Fruit fly (Drosophila melanogaster): ENCODE results near the gene CG13280.

Gene CG13280

dm6 chr2L:16788885-16789284 is 32.0 kb downstream of the CG13280 start:
- TF ChIP-seq CG14014 (GFP tag; IDR thresholded peaks at IDR 0.05) (0 out of 2 replicates have a peak, but pooled peaks have one; percentile 7), Hr78 (GFP tag; optimal IDR thresholded peaks at IDR 0.05) (peak in 1 of 2 experiments; percentile 67), Rfx (GFP tag; IDR thresholded peaks at IDR 0.05) (0 out of 2 replicates have a peak, but pooled peaks have one; percentile 7), CG12769 (tag; optimal IDR thresholded peaks at IDR 0.05) (peak; percentile 82), CG10959 (GFP tag; IDR thresholded peaks at IDR 0.05) (0 out of 2 replicates have a peak, but pooled peaks have one; percentile 18), CG15011 (GFP tag; optimal IDR thresholded peaks at IDR 0.05) (no peak), gsb-n (tag; optimal IDR thresholded peaks at IDR 0.05) (no peak), CG2202 (tag; optimal IDR thresholded peaks at IDR 0.05) (no peak)

- no peak for TF ChIP-seq CG32772 (GFP tag; IDR thresholded peaks at IDR 0.05)
- TF ChIP-seq ci (GFP tag; IDR thresholded peaks at IDR 0.05), result 0 out of 3 replicates have a peak, but pooled peaks have one; percentile 19
- TF ChIP-seq stwl (tag; optimal IDR thresholded peaks at IDR 0.05), result peak; percentile 85
- peak; percentile 10 for TF ChIP-seq Med (GFP tag)
- no peak for TF ChIP-seq row (GFP tag; IDR thresholded peaks at IDR 0.05)
- no peak for TF ChIP-seq ems (GFP tag; optimal IDR thresholded peaks at IDR 0.05)
- TF ChIP-seq slbo (GFP tag; IDR thresholded peaks at IDR 0.05), result 0 out of 2 replicates have a peak, but pooled peaks have one; percentile 9
- no peak for TF ChIP-seq lbe (GFP tag; optimal IDR thresholded peaks at IDR 0.05)
- TF ChIP-seq CG11695 (GFP tag; IDR thresholded peaks at IDR 0.05), result 0 out of 3 replicates have a peak, but pooled peaks have one; percentile 15
- TF ChIP-seq CG12155 (GFP tag; optimal IDR thresholded peaks at IDR 0.05), result peak; percentile 90
- no peak for TF ChIP-seq zf30C (GFP tag; optimal IDR thresholded peaks at IDR 0.05)
- TF ChIP-seq CG32767 (GFP tag; IDR thresholded peaks at IDR 0.05), result no peak
- TF ChIP-seq Fer2 (tag; optimal IDR thresholded peaks at IDR 0.05), result no peak
- TF ChIP-seq CG3847 (GFP tag; IDR thresholded peaks at IDR 0.05), result no peak
- TF ChIP-seq knrl (GFP tag; IDR thresholded peaks at IDR 0.05; ENCODE audit: partially characterized antibody), result 0 out of 3 replicates have a peak, but pooled peaks have one; percentile 19
- TF ChIP-seq Ets65A (GFP tag), result peak; percentile 66
- TF ChIP-seq CG10959 (GFP tag; IDR thresholded peaks at IDR 0.05), result no peak
- peak; percentile 73 for TF ChIP-seq CG8478 (optimal IDR thresholded peaks at IDR 0.05)
- TF ChIP-seq CG12391 (tag; optimal IDR thresholded peaks at IDR 0.05), result no peak
- 0 out of 2 replicates have a peak, but pooled peaks have one; percentile 7 for TF ChIP-seq Rfx (GFP tag; IDR thresholded peaks at IDR 0.05)
- TF ChIP-seq Mrtf (GFP tag; IDR thresholded peaks at IDR 0.05), result no peak
- TF ChIP-seq grn (GFP tag; optimal IDR thresholded peaks at IDR 0.05), result no peak
- TF ChIP-seq gce (GFP tag; IDR thresholded peaks at IDR 0.05), result no peak
- TF ChIP-seq tgo (GFP tag; IDR thresholded peaks at IDR 0.05), result no peak
- peak; percentile 52 for TF ChIP-seq fru (optimal IDR thresholded peaks at IDR 0.05)
- TF ChIP-seq phol (tag; optimal IDR thresholded peaks at IDR 0.05), result peak; percentile 49
- no peak for TF ChIP-seq eyg (GFP tag; optimal IDR thresholded peaks at IDR 0.05)
- no peak for TF ChIP-seq unc-4 (GFP tag; IDR thresholded peaks at IDR 0.05; ENCODE audit: partially characterized antibody)
- TF ChIP-seq p53 (GFP tag; optimal IDR thresholded peaks at IDR 0.05), result peak; percentile 98
- peak; percentile 30 for TF ChIP-seq CG1832 (GFP tag; optimal IDR thresholded peaks at IDR 0.05)
- TF ChIP-seq CG8290 (GFP tag; optimal IDR thresholded peaks at IDR 0.05), result peak; percentile 85
- TF ChIP-seq CG8290 (tag; optimal IDR thresholded peaks at IDR 0.05), result peak in 1 of 2 experiments; percentile 38
- no peak for TF ChIP-seq CG4404 (GFP tag; IDR thresholded peaks at IDR 0.05)
- TF ChIP-seq CG10321 (GFP tag; IDR thresholded peaks at IDR 0.05), result peak; percentile 77
These were observed 33.3 kb downstream of the CG13280 start for dm6 chr2L:16787548-16787947.

Data from whole organism, embryonic.